Fruit fly (Drosophila melanogaster) S2 (cell line): ENCODE data around the gene goe.

Experiments used
- CG8478 ChIP-seq: fragments of >200 bp; optimal IDR thresholded peaks from 2 replicates; lab custom pipeline; 2018
- CTCF ChIP-seq, 2 experiments: fragments of >200 bp; optimal IDR thresholded peaks; 2 replicates each; lab custom pipeline; 2018

Gene goe

DNA sequence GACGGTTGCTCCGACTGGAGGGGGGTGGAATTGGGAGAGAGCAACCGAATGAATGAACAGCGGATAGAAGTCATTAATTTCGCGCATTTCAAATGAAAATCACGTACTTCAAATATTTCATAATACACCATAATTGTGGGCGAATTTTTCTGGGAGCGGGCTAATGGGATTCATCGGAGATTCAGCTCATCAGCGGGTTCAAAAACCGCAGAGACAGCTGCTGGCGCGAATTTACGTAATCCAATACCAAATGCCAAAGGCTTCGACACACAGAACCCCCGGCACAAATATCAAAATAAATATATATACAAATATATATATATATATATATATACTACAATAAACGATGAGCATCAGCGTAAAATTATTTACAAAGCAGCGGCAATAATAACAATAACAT lies 35.1 kb downstream of the goe start:
- TF ChIP-seq CTCF (optimal IDR thresholded peaks at IDR 0.05; lab: Kevin White, UChicago): no peak

DNA sequence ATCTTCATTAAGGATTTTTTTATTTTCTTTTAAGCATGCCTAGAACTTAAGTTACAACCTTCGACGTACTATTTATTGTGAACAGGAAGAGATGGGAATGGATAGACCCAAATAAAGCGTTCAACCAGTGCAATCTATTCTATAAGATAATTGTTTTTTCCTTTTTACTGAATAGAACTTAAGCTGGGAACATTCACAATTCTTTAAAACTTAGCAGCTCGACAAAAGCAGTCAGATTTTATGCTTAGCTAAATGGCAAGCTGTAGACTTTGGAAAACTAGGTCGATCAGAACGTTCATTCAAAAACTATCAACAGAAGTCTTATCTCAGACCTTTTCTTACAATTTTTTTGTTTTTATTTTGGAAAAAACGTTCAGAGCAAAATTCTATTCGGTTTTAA lies 40.7 kb downstream of the goe start, which contains the start of gene CG13008:
CG13008 (plus strand) TSS at position 301 of the 400 bp plus-strand sequence.
- no peak for TF ChIP-seq CG8478 (lab: Kevin White, UChicago)
- TF ChIP-seq CTCF (optimal IDR thresholded peaks at IDR 0.05; lab: Kevin White, UChicago): no peak

DNA sequence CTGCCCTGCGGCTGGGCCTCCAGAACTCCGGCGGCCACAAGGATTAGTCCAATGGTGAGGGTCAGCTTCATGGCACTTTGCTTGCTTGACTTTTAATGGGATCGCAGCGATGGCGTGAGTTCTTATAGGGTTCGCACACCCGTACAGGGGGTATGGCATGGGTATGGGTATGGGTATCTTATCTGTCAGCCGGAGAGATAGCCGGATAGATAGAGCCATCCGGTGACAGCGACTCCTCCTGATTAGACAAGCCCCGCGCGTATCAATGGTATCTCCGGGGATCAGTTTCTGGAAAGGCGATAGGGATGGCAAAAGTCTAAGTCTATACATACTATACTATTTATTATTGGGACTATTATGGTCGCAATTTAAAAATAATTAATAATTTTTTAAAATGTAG lies 44.9 kb downstream of the goe start, which contains the start of gene CG9672:
CG9672 (minus strand) TSS at position 101 of the 400 bp plus-strand sequence.
- no peak for TF ChIP-seq CTCF (optimal IDR thresholded peaks at IDR 0.05; lab: Kevin White, UChicago)
- TF ChIP-seq CG8478 (lab: Kevin White, UChicago): no peak

- no peak for TF ChIP-seq CG8478 (lab: Kevin White, UChicago)
- TF ChIP-seq CTCF (optimal IDR thresholded peaks at IDR 0.05; lab: Kevin White, UChicago): no peak
Observed at dm6 chrX:16703747-16704146, 48.0 kb downstream of the goe start, which contains the start of the genes CG9673 and CG4653. Gene CG9673 (minus strand): TSS chrX:16703884. Gene CG4653 (plus strand): TSS chrX:16704081.

DNA sequence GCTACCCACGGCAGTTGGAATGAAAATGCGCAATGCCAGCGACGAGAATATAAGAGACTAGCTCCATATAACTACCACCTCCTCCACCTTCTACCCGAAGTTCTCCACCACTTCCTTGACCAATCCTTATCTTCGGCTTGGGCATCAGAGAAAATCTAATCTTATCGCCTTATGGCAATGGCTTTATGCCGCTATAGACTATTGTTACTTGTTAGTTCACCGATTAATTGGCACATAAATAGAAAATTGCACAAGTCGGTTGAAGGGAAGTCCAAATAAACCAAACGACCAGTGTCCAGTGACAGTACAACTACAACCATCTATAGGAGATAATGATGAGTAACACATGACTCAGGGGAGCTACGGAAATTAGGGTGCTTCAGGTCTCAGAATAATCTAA lies 49.8 kb downstream of the goe start, which contains the start of gene sphe:
sphe (minus strand) TSS at position 32 of the 400 bp plus-strand sequence.
- TF ChIP-seq CTCF (optimal IDR thresholded peaks at IDR 0.05; lab: Kevin White, UChicago): no peak

- no peak for TF ChIP-seq CG8478 (lab: Kevin White, UChicago)
- TF ChIP-seq CTCF (optimal IDR thresholded peaks at IDR 0.05; lab: Kevin White, UChicago): no peak
Observed at dm6 chrX:16700070-16700469, 51.6 kb downstream of the goe start, which contains the start of gene CG9676. Gene CG9676 (minus strand): TSS chrX:16700170.

- TF ChIP-seq CTCF (optimal IDR thresholded peaks at IDR 0.05; lab: Kevin White, UChicago) (no peak), CG8478 (lab: Kevin White, UChicago) (no peak)
Observed at dm6 chrX:16697882-16698571, 53.7 kb downstream of the goe start.

DNA sequence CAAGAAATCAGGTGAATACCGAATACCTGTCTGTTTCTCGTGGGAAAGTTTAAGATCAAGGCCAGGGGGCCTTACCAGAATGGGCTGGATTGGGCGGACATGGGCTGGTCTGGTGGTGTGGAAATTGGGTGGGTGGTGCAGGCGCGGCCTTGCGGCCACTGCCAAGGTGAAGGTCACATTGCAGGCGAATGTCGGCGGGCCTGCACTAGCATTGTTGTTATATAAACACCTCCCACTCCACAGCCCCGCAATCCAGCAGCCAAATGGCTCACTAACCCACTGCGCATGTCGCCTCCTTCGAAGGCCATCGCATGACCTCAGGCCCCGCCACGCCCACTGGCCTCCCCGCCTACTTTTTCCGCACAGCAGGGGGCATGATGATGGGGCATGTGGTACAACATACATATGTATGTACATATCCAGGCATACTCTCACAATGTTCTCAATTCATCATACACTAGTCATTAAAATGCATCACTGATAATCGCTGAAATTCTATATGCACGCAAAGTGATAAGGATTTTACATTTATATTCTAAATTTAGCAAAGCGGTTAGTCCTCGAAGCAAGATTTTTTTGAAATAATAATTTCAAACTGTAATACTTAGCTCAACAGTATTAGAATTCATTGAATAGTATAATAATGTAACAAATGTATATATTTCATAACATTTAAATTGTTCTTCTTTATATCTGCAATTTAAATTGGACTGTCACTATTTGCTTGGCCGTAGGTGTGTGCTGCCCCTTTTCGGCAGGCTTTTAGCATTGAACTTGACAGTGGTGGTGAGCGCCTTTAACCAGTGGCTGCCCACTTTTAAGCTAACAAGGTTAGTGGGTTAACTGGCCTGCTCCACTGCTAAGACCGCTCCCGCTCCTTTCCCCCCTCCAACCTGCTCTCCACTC lies 54.8 kb downstream of the goe start:
- TF ChIP-seq CG8478 (lab: Kevin White, UChicago) (no peak), CTCF (optimal IDR thresholded peaks at IDR 0.05; lab: Kevin White, UChicago) (no peak)

DNA sequence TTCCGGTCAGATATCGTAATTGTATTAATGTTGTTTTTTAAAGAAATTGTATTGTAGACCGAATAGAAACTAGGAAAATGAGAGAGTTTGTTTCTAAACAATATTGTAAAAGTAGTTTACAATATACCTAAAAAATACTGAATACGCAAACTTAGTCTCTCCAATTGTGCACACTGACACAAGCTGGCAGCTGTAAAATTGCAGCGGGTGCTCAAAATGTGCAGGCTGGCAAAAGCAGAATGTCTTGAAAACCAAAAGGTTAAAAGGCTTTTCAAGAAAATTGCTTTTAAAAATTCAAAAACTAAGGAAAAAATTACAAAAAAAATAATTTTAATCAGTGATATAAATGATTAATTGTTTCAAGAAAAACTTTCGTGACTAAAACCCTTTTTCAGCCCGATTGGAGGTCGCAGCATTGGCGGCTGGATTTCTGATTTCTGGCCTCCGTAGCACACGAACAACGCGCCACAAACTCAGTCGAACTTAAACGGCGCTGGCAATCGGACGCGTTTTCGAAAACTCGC lies 56.0 kb downstream of the goe start, which contains the start of gene CG4678:
CG4678 (plus strand) TSS at position 474 of the 524 bp plus-strand sequence.
- TF ChIP-seq CG8478 (lab: Kevin White, UChicago) (no peak), CTCF (optimal IDR thresholded peaks at IDR 0.05; lab: Kevin White, UChicago) (peak in 1 of 2 experiments; percentile 23)

DNA sequence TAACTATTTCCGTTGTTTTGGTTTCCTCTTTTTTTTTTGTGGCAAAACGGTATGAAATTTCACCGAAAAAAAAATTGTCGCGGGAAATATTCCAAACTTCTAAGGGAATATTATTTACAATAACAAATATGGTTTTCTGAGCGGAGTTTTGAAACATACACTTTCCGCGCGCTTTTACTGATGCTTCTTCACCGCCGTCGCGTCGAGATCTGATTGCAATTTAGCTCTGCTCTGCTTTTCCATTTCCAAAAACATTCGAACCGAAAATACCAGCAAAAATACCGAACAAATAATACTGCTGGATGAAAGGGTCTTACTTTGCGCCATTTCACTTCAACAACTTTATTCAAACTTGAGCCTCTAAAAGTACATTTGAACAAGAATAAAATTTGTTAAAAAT lies 56.8 kb downstream of the goe start, which contains the start of gene Septin4:
Septin4 (minus strand) TSS at position 215 of the 400 bp plus-strand sequence.
- TF ChIP-seq CG8478 (lab: Kevin White, UChicago): no peak
- TF ChIP-seq CTCF (optimal IDR thresholded peaks at IDR 0.05; lab: Kevin White, UChicago): no peak

DNA sequence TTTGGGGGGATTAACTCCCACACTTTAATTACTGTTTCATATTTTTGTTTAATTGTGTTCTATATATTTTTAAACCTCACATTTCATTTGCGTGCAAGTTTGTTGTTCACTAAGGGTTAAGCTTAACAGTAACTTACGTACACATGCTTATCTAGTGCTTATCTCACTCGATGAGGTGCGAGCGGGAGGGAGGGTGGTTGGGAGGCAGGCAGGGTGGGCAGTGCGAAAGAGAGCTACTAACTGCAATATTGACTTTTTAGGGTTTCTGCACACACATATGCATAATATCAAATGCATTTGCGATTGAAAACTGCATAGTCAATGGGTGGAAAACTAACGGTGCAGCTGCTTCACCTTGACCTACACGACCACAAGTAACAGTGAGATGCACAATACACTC lies 57.2 kb downstream of the goe start:
- TF ChIP-seq CTCF (optimal IDR thresholded peaks at IDR 0.05; lab: Kevin White, UChicago): no peak
- no peak for TF ChIP-seq CG8478 (lab: Kevin White, UChicago)

DNA sequence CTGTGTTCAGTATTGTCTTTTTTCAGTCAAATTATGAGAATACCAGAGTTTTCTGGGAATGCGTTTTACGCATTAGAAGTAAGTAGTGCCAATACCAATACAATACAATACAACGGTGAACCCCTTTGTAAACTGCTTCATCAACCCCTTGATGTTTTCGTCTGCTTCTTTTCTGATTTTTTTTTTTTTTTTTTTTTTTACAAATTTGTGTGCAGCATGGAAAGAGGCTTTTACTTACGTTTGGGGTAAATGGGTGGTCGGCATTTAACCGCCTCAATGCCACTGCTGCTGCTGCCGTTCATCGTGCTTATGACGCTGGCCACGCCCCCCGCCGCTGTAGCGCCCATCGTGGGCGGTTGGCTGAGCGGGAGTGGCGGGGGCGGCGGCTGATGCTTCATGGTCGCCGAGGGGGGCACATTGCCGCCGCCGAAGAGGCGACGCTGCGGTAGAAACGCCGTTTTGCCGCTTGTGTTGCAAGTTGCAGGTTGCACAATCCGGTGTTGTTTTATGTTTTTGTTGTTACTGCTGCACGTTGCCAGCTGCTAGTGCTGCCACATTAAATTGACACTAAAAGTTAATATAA lies 57.8 kb downstream of the goe start:
- TF ChIP-seq CTCF (optimal IDR thresholded peaks at IDR 0.05; lab: Kevin White, UChicago) (no peak), CG8478 (lab: Kevin White, UChicago) (no peak)

dm6 chrX:16692325-16692724 lies 59.4 kb downstream of the goe start:
- TF ChIP-seq CG8478 (lab: Kevin White, UChicago) (no peak), CTCF (optimal IDR thresholded peaks at IDR 0.05; lab: Kevin White, UChicago) (no peak)

dm6 chrX:16691440-16691839 lies 60.3 kb downstream of the goe start:
- TF ChIP-seq CTCF (optimal IDR thresholded peaks at IDR 0.05; lab: Kevin White, UChicago) (no peak), CG8478 (lab: Kevin White, UChicago) (no peak)
